Worm (Caenorhabditis elegans) whole organism, early embryonic: ENCODE results near the gene arp-1.
"Not testable (repeated sequence)": the region's sequence is repeated elsewhere in the genome, so short reads cannot be mapped to it uniquely, and the experiment has no call there.

Experiments used
- B0310.2 ChIP-seq: sonication (generic microtip); optimal IDR thresholded peaks from 2 replicates; lab custom pipeline; 2016; ENCODE audit warnings: mild to moderate bottlenecking, missing genetic modification characterization, missing compliant biosample characterization
- F13C5.2 ChIP-seq: sonication (generic microtip); optimal IDR thresholded peaks from 2 replicates; lab custom pipeline; 2017; ENCODE audit warnings: mild to moderate bottlenecking, missing genetic modification characterization, inconsistent platforms, missing compliant biosample characterization
- aly-1 ChIP-seq: sonication (generic microtip); optimal IDR thresholded peaks from 2 replicates; lab custom pipeline; 2016; ENCODE audit warnings: missing genetic modification characterization, missing compliant biosample characterization
- ama-1 ChIP-seq: fragments of 150-350 bp; optimal IDR thresholded peaks from 2 replicates; lab custom pipeline; 2014
- ceh-13 ChIP-seq: fragments of 200-800 bp; sonication (Bioruptor generic); optimal IDR thresholded peaks from 2 replicates; lab custom pipeline; 2018; ENCODE audit warnings: mild to moderate bottlenecking, missing genetic modification characterization, missing compliant biosample characterization
- ceh-36 ChIP-seq: sonication (generic microtip); optimal IDR thresholded peaks from 2 replicates; lab custom pipeline; 2016; ENCODE audit warnings: missing genetic modification characterization, inconsistent platforms, missing compliant biosample characterization
- ets-7 ChIP-seq: sonication (generic microtip); optimal IDR thresholded peaks from 2 replicates; lab custom pipeline; 2016; ENCODE audit warnings: missing genotype, missing genetic modification characterization, missing compliant biosample characterization
- flt-1 ChIP-seq: fragments of 200-800 bp; sonication (Bioruptor generic); IDR thresholded peaks from 2 replicates; pipeline ENCODE4 v1.3.6; 2022; ENCODE audit warnings: missing genetic modification characterization, missing compliant biosample characterization
- hmbx-1 ChIP-seq: sonication (generic microtip); optimal IDR thresholded peaks from 2 replicates; lab custom pipeline; 2016; ENCODE audit warnings: mild to moderate bottlenecking, missing genetic modification characterization, missing compliant biosample characterization
- hmg-4 ChIP-seq: fragments of 200-800 bp; sonication (Bioruptor generic); optimal IDR thresholded peaks from 2 replicates; lab custom pipeline; 2018; ENCODE audit warnings: mild to moderate bottlenecking, missing genetic modification characterization, missing compliant biosample characterization
- hnd-1 ChIP-seq: sonication (generic microtip); optimal IDR thresholded peaks from 2 replicates; lab custom pipeline; 2016; ENCODE audit warnings: missing genetic modification characterization, missing compliant biosample characterization
- pes-1 ChIP-seq: fragments of 200-800 bp; sonication (Bioruptor generic); IDR thresholded peaks from 2 replicates; pipeline ENCODE4 v1.3.6; 2022; ENCODE audit warnings: missing genetic modification reagents, missing genetic modification characterization, missing compliant biosample characterization
- scrt-1 ChIP-seq: fragments of 200-800 bp; sonication (Bioruptor generic); IDR thresholded peaks from 2 replicates; pipeline ENCODE4 v1.3.6; 2022; ENCODE audit warnings: missing genetic modification characterization, missing compliant biosample characterization
- sea-1 ChIP-seq: fragments of 200-800 bp; sonication (Bioruptor generic); conservative IDR thresholded peaks from 2 replicates; pipeline ENCODE4 v1.3.6; 2022; ENCODE audit warnings: missing genetic modification characterization, missing compliant biosample characterization
- tbx-11 ChIP-seq: fragments of 200-800 bp; sonication (Bioruptor generic); IDR thresholded peaks from 2 replicates; pipeline ENCODE4 v1.3.6; 2022; ENCODE audit warnings: missing genetic modification characterization, missing compliant biosample characterization
- tbx-37 ChIP-seq: fragments of 200-800 bp; sonication (Bioruptor generic); conservative IDR thresholded peaks from 2 replicates; pipeline ENCODE4 v1.3.6; 2022; ENCODE audit warnings: missing genetic modification reagents, missing genetic modification characterization, missing compliant biosample characterization
- tra-4 ChIP-seq: sonication (generic microtip); optimal IDR thresholded peaks from 2 replicates; lab custom pipeline; 2017; ENCODE audit warnings: missing genetic modification characterization, missing compliant biosample characterization

arp-1 gene

ce11 chrII:15134332-15134731, 14.2 kb downstream of the arp-1 start, which contains the start of gene Y53F4B.24:
TSS of gene Y53F4B.24 (minus strand) at chrII:15134432.
- TF ChIP-seq ets-7 (no peak), ama-1 (lab: Kevin White, UChicago) (no peak), hmg-4 (no peak), flt-1 (GFP tag; lab: Robert Waterston, UW) (no peak), ceh-13 (GFP tag; lab: Kevin White, UChicago) (no peak), tbx-11 (GFP tag; lab: Robert Waterston, UW) (no peak), hmbx-1 (no peak), aly-1 (tag; lab: Kevin White, UChicago) (no peak), B0310.2 (no peak), F13C5.2 (tag; lab: Kevin White, UChicago) (no peak), ceh-36 (no peak), tbx-37 (no peak), scrt-1 (GFP tag; lab: Robert Waterston, UW) (no peak), sea-1 (GFP tag; lab: Robert Waterston, UW) (no peak), pes-1 (no peak), hnd-1 (tag; lab: Kevin White, UChicago) (no peak), tra-4 (tag; lab: Kevin White, UChicago) (no peak)

ce11 chrII:15135886-15136285, 15.8 kb downstream of the arp-1 start, which contains the start of gene Y53F4B.25:
TSS of gene Y53F4B.25 (plus strand) at chrII:15136186.
- TF ChIP-seq pes-1 = no peak
- TF ChIP-seq tbx-11 (GFP tag; lab: Robert Waterston, UW) = no peak
- TF ChIP-seq hmbx-1 = no peak
- no peak for TF ChIP-seq hmg-4
- no peak for TF ChIP-seq B0310.2
- TF ChIP-seq tra-4 (tag; lab: Kevin White, UChicago) = no peak
- TF ChIP-seq aly-1 (tag; lab: Kevin White, UChicago) = no peak
- no peak for TF ChIP-seq sea-1 (GFP tag; lab: Robert Waterston, UW)
- no peak for TF ChIP-seq ceh-13 (GFP tag; lab: Kevin White, UChicago)
- no peak for TF ChIP-seq ceh-36
- TF ChIP-seq ama-1 (lab: Kevin White, UChicago) = no peak
- TF ChIP-seq hnd-1 (tag; lab: Kevin White, UChicago) = no peak
- no peak for TF ChIP-seq flt-1 (GFP tag; lab: Robert Waterston, UW)
- TF ChIP-seq scrt-1 (GFP tag; lab: Robert Waterston, UW) = no peak
- TF ChIP-seq ets-7 = no peak
- no peak for TF ChIP-seq tbx-37
- TF ChIP-seq F13C5.2 (tag; lab: Kevin White, UChicago) = no peak

- TF ChIP-seq B0310.2; aly-1 (tag; lab: Kevin White, UChicago); pes-1: not testable (repeated sequence)
Measured at ce11 chrII:15140881-15141280, 20.8 kb downstream of the arp-1 start, which contains the start of gene Y53F4B.26. TSS of gene Y53F4B.26 (minus strand) at chrII:15140981.

- TF ChIP-seq F13C5.2 (tag; lab: Kevin White, UChicago) (no peak), tra-4 (tag; lab: Kevin White, UChicago) (no peak), ceh-36 (no peak), scrt-1 (GFP tag; lab: Robert Waterston, UW) (no peak), ceh-13 (GFP tag; lab: Kevin White, UChicago) (no peak), hnd-1 (tag; lab: Kevin White, UChicago) (no peak), pes-1 (no peak), ets-7 (no peak), tbx-11 (GFP tag; lab: Robert Waterston, UW) (no peak), hmg-4 (no peak), tbx-37 (no peak), flt-1 (GFP tag; lab: Robert Waterston, UW) (no peak), hmbx-1 (no peak), sea-1 (GFP tag; lab: Robert Waterston, UW) (no peak), aly-1 (tag; lab: Kevin White, UChicago) (no peak), ama-1 (lab: Kevin White, UChicago) (no peak)
Measured at ce11 chrII:15143729-15144128, 23.6 kb downstream of the arp-1 start.

ce11 chrII:15145594-15145993, 25.5 kb downstream of the arp-1 start, which contains the start of gene Y53F4B.27:
TSS of gene Y53F4B.27 (plus strand) at chrII:15145894.
- no peak for TF ChIP-seq flt-1 (GFP tag; lab: Robert Waterston, UW)
- TF ChIP-seq aly-1 (tag; lab: Kevin White, UChicago) = no peak
- no peak for TF ChIP-seq ets-7
- TF ChIP-seq sea-1 (GFP tag; lab: Robert Waterston, UW) = no peak

- TF ChIP-seq aly-1 (tag; lab: Kevin White, UChicago) (no peak), ama-1 (lab: Kevin White, UChicago) (no peak), hnd-1 (tag; lab: Kevin White, UChicago) (no peak), hmg-4 (no peak), pes-1 (no peak)
Measured at ce11 chrII:15148442-15148841, 28.3 kb downstream of the arp-1 start.

- no peak for TF ChIP-seq F13C5.2 (tag; lab: Kevin White, UChicago)
- no peak for TF ChIP-seq B0310.2
- no peak for TF ChIP-seq tbx-37
- no peak for TF ChIP-seq hnd-1 (tag; lab: Kevin White, UChicago)
- TF ChIP-seq hmg-4 = no peak
- no peak for TF ChIP-seq ceh-13 (GFP tag; lab: Kevin White, UChicago)
- no peak for TF ChIP-seq pes-1
- TF ChIP-seq ets-7 = no peak
- no peak for TF ChIP-seq hmbx-1
- TF ChIP-seq tra-4 (tag; lab: Kevin White, UChicago) = no peak
- TF ChIP-seq sea-1 (GFP tag; lab: Robert Waterston, UW) = no peak
- no peak for TF ChIP-seq flt-1 (GFP tag; lab: Robert Waterston, UW)
- no peak for TF ChIP-seq ama-1 (lab: Kevin White, UChicago)
- no peak for TF ChIP-seq ceh-36
- no peak for TF ChIP-seq tbx-11 (GFP tag; lab: Robert Waterston, UW)
Measured at ce11 chrII:15157880-15158279, 37.8 kb downstream of the arp-1 start, which contains the start of gene ptr-20. TSS of gene ptr-20 (plus strand) at chrII:15158180.

- TF ChIP-seq ceh-36 (peak; percentile 82), ceh-13 (GFP tag; lab: Kevin White, UChicago) (no peak)
Measured at ce11 chrII:15158364-15158763, 38.3 kb downstream of the arp-1 start.
